Fruit fly (Drosophila melanogaster): Measurements from ENCODE around the gene tty.

Gene tty

dm6 chrX:21306485-21307142 lies 32.9 kb downstream of the tty start, which contains the start of gene Abca3 (continued):
- TF ChIP-seq Lhr (GFP tag; optimal IDR thresholded peaks at IDR 0.05) (no peak), CG5245 (GFP tag; optimal IDR thresholded peaks at IDR 0.05) (no peak), CG5953 (GFP tag; IDR thresholded peaks at IDR 0.05) (no peak), lola (GFP tag; optimal IDR thresholded peaks at IDR 0.05) (peak in 1 of 3 experiments; percentile 62), ara (GFP tag; IDR thresholded peaks at IDR 0.05) (no peak; the same call in 1 of the 2 replicates), Hmx (GFP tag; optimal IDR thresholded peaks at IDR 0.05) (no peak), sens (GFP tag) (peak; percentile 93), CG1832 (GFP tag; optimal IDR thresholded peaks at IDR 0.05) (no peak), trem (tag; optimal IDR thresholded peaks at IDR 0.05) (no peak), CG6765 (GFP tag; optimal IDR thresholded peaks at IDR 0.05) (peak; percentile 50), MESR4 (GFP tag; optimal IDR thresholded peaks at IDR 0.05) (peak; percentile 1), bab2 (GFP tag; optimal IDR thresholded peaks at IDR 0.05) (peak; percentile 2), CG12104 (GFP tag; optimal IDR thresholded peaks at IDR 0.05) (no peak)

dm6 chrX:21285001-21285400 lies 54.5 kb downstream of the tty start, which contains the start of gene CG1494:
TSS of gene CG1494 (plus strand) at chrX:21285301.
- TF ChIP-seq hkb (optimal IDR thresholded peaks at IDR 0.05) (no peak), hkb (GFP tag; IDR thresholded peaks at IDR 0.05) (no peak), ems (GFP tag; optimal IDR thresholded peaks at IDR 0.05) (no peak), MTF-1 (GFP tag; optimal IDR thresholded peaks at IDR 0.05; ENCODE audit: borderline replicate concordance) (no peak), CG4730 (GFP tag; IDR thresholded peaks at IDR 0.05) (no peak), Rx (GFP tag; IDR thresholded peaks at IDR 0.05) (no peak), TFAM (GFP tag; optimal IDR thresholded peaks at IDR 0.05) (no peak), klu (GFP tag; IDR thresholded peaks at IDR 0.05) (no peak), danr (GFP tag; IDR thresholded peaks at IDR 0.05) (no peak), CG12391 (tag; optimal IDR thresholded peaks at IDR 0.05) (no peak), chn (GFP tag; optimal IDR thresholded peaks at IDR 0.05) (no peak), CG6683 (GFP tag; optimal IDR thresholded peaks at IDR 0.05) (no peak), phol (tag; optimal IDR thresholded peaks at IDR 0.05) (no peak), Blimp-1 (GFP tag; optimal IDR thresholded peaks at IDR 0.05) (no peak), Ada2b (GFP tag; IDR thresholded peaks at IDR 0.05) (no peak), CG18011 (GFP tag; optimal IDR thresholded peaks at IDR 0.05) (no peak), Dll (GFP tag; IDR thresholded peaks at IDR 0.05; ENCODE audit: partially characterized antibody) (no peak), fd96Cb (tag; optimal IDR thresholded peaks at IDR 0.05) (no peak), crc (GFP tag; optimal IDR thresholded peaks at IDR 0.05) (no peak), CG8290 (GFP tag; optimal IDR thresholded peaks at IDR 0.05) (no peak), CG8290 (tag; optimal IDR thresholded peaks at IDR 0.05) (no peak)

DNA sequence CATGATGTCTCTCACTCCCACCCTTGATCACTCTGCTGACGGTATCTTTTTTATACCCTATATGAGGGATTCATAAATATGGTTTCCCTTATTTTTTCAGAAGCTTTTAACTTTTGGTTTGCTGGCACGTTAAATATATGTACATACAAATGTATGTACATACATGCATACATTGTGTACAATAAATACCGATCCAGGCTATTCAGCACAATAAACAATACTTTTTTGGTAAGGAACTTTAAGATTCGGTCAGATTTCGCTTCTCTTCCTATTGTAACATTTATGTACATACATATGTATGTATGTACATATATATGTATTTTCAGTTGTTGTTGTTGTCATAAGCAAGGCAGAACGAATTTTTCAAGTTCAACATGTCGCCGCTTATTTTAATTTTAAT lies 57.4 kb downstream of the tty start:
- TF ChIP-seq tin (GFP tag; optimal IDR thresholded peaks at IDR 0.05) (no peak), CG10654 (GFP tag; optimal IDR thresholded peaks at IDR 0.05) (no peak), Rx (GFP tag; IDR thresholded peaks at IDR 0.05) (no peak), zen2 (GFP tag; IDR thresholded peaks at IDR 0.05; ENCODE audit: partially characterized antibody) (no peak), insv (GFP tag; optimal IDR thresholded peaks at IDR 0.05) (no peak), pros (GFP tag; optimal IDR thresholded peaks at IDR 0.05) (no peak), lilli (GFP tag; optimal IDR thresholded peaks at IDR 0.05) (peak; percentile 25), CG16813 (GFP tag; IDR thresholded peaks at IDR 0.05; ENCODE audit: partially characterized antibody) (no peak), gsb-n (tag; optimal IDR thresholded peaks at IDR 0.05) (no peak), Mes4 (GFP tag; optimal IDR thresholded peaks at IDR 0.05) (no peak), CG14441 (GFP tag; IDR thresholded peaks at IDR 0.05) (0 out of 2 replicates have a peak, but pooled peaks have one; percentile 10), trh (GFP tag; optimal IDR thresholded peaks at IDR 0.05) (no peak), CG34422 (GFP tag; IDR thresholded peaks at IDR 0.05) (no peak), Dad (GFP tag; optimal IDR thresholded peaks at IDR 0.05) (no peak), lola (GFP tag; optimal IDR thresholded peaks at IDR 0.05) (no peak), Rfx (GFP tag; IDR thresholded peaks at IDR 0.05) (peak; percentile 76), CG4730 (GFP tag; IDR thresholded peaks at IDR 0.05) (0 out of 2 replicates have a peak, but pooled peaks have one; percentile 42), Ada2b (GFP tag; IDR thresholded peaks at IDR 0.05) (0 out of 2 replicates have a peak, but pooled peaks have one; percentile 27), CG3838 (GFP tag; optimal IDR thresholded peaks at IDR 0.05) (no peak)
